Worm (Caenorhabditis elegans) whole organism, L4 larva: ENCODE results near the gene mes-4.

Experiments
- F49E8.2 ChIP-seq: sonication (generic microtip); optimal IDR thresholded peaks from 2 replicates; lab custom pipeline; 2016; ENCODE audit warnings: missing compliant biosample characterization, mild to moderate bottlenecking, missing genetic modification characterization, borderline replicate concordance
- T20F7.1 ChIP-seq: fragments of 200-800 bp; sonication (Bioruptor generic); optimal IDR thresholded peaks from 2 replicates; lab custom pipeline; 2018; ENCODE audit warnings: mild to moderate bottlenecking, missing genetic modification characterization, missing compliant biosample characterization
- T26A8.4 ChIP-seq: fragments of 200-800 bp; sonication (Bioruptor generic); IDR thresholded peaks from 2 replicates; pipeline ENCODE4 v1.3.6; 2022; ENCODE audit warnings: missing genetic modification characterization, missing compliant biosample characterization
- Y105C5A.15 ChIP-seq: fragments of 200-800 bp; sonication (Bioruptor generic); IDR thresholded peaks from 2 replicates; pipeline ENCODE4 v1.3.6; 2022; ENCODE audit warnings: missing genetic modification characterization, missing compliant biosample characterization
- Y5F2A.4 ChIP-seq: fragments of 200-800 bp; sonication (Bioruptor generic); optimal IDR thresholded peaks from 2 replicates; lab custom pipeline; 2018; ENCODE audit warnings: mild to moderate bottlenecking, missing genetic modification characterization, missing compliant biosample characterization
- aha-1 ChIP-seq: fragments of 150-350 bp; peaks from one replicate; lab custom pipeline; 2014; ENCODE audit warnings: missing biosample characterization, missing genetic modification characterization
- ama-1 ChIP-seq: fragments of 150-350 bp; optimal IDR thresholded peaks from 2 replicates; lab custom pipeline; 2014; ENCODE audit warnings: inconsistent platforms, mixed read lengths
- ceh-32 ChIP-seq: sonication (generic microtip); optimal IDR thresholded peaks from 2 replicates; lab custom pipeline; 2016; ENCODE audit warnings: mild to moderate bottlenecking, missing genetic modification characterization, missing compliant biosample characterization; ENCODE audit not compliant: poor library complexity
- ceh-62 ChIP-seq: sonication (generic microtip); optimal IDR thresholded peaks from 2 replicates; lab custom pipeline; 2017; ENCODE audit warnings: missing biosample characterization, missing genetic modification characterization
- ces-1 ChIP-seq: fragments of 150-350 bp; sonication (generic microtip); optimal IDR thresholded peaks from 4 replicates; lab custom pipeline; 2014; ENCODE audit warnings: missing biosample characterization, missing genetic modification reagents, missing genetic modification characterization
- daf-16 ChIP-seq, 3 experiments: sonication (generic microtip); optimal IDR thresholded peaks; 2 replicates each; lab custom pipeline; 2016 to 2017; ENCODE audit warnings: missing genetic modification characterization in 3 of 3, missing genetic modification reagents in 3 of 3, mild to moderate bottlenecking in 2 of 3, missing compliant biosample characterization in 2 of 3, missing biosample characterization in 1 of 3, moderate library complexity in 1 of 3
- dmd-6 ChIP-seq: fragments of 200-800 bp; sonication (Bioruptor generic); IDR thresholded peaks from 2 replicates; pipeline ENCODE4 v1.3.6; 2022; ENCODE audit warnings: missing genetic modification reagents, missing genetic modification characterization, missing compliant biosample characterization
- dmd-9 ChIP-seq: fragments of 200-800 bp; sonication (Bioruptor generic); IDR thresholded peaks from 2 replicates; pipeline ENCODE4 v1.3.6; 2022; ENCODE audit warnings: missing genetic modification reagents, missing genetic modification characterization, missing compliant biosample characterization
- dve-1 ChIP-seq: sonication (generic microtip); optimal IDR thresholded peaks from 2 replicates; lab custom pipeline; 2017; ENCODE audit warnings: antibody characterized with exemption, mild to moderate bottlenecking, missing genetic modification characterization, missing compliant biosample characterization; ENCODE audit not compliant: insufficient read depth
- egl-27 ChIP-seq: sonication (generic microtip); optimal IDR thresholded peaks from 3 replicates; lab custom pipeline; 2017; ENCODE audit warnings: missing biosample characterization, missing genetic modification reagents, missing genetic modification characterization
- hif-1 ChIP-seq, 2 experiments: sonication (generic microtip); optimal IDR thresholded peaks; 2 replicates each; lab custom pipeline; 2016 to 2017; ENCODE audit warnings: missing compliant biosample characterization in 2 of 2, missing genetic modification characterization in 2 of 2, missing genetic modification reagents in 2 of 2, missing genotype in 2 of 2, mild to moderate bottlenecking in 1 of 2
- hlh-11 ChIP-seq: fragments of 200-800 bp; sonication (Bioruptor generic); optimal IDR thresholded peaks from 2 replicates; lab custom pipeline; 2018; ENCODE audit warnings: mild to moderate bottlenecking, missing genetic modification characterization, missing compliant biosample characterization
- jun-1 ChIP-seq: fragments of 150-350 bp; optimal IDR thresholded peaks from 2 replicates; lab custom pipeline; 2014; ENCODE audit warnings: missing biosample characterization, missing genetic modification reagents, missing genetic modification characterization
- lsy-2 ChIP-seq, 2 experiments: fragments of 150-350 bp in 1 of 2; sonication (generic microtip) in 1 of 2; optimal IDR thresholded peaks; 2 replicates each; lab custom pipeline; 2014 to 2017; ENCODE audit warnings: missing biosample characterization in 2 of 2, missing genetic modification characterization in 2 of 2
- madf-5 ChIP-seq, 2 experiments: fragments of 200-800 bp; sonication (Bioruptor generic); IDR thresholded peaks; 2 replicates each; pipeline ENCODE4 v1.3.6; 2022; ENCODE audit warnings: missing compliant biosample characterization in 2 of 2, missing genetic modification characterization in 2 of 2
- mdt-29 ChIP-seq: fragments of 200-800 bp; sonication (Bioruptor generic); IDR thresholded peaks from 2 replicates; pipeline ENCODE4 v1.3.6; 2022; ENCODE audit warnings: missing genetic modification reagents, missing genetic modification characterization, missing compliant biosample characterization
- mep-1 ChIP-seq: fragments of 150-350 bp; sonication (generic microtip); optimal IDR thresholded peaks from 3 replicates; lab custom pipeline; 2014; ENCODE audit warnings: missing biosample characterization, missing genetic modification characterization
- mes-2 ChIP-seq: sonication (generic microtip); optimal IDR thresholded peaks from 2 replicates; lab custom pipeline; 2016; ENCODE audit warnings: missing genotype, mild to moderate bottlenecking, missing genetic modification characterization, missing compliant biosample characterization; ENCODE audit not compliant: poor library complexity, severe bottlenecking
- nhr-10 ChIP-seq: fragments of 150-350 bp; optimal IDR thresholded peaks from 2 replicates; lab custom pipeline; 2014; ENCODE audit warnings: missing biosample characterization, missing genetic modification characterization
- nhr-102 ChIP-seq: sonication (generic microtip); optimal IDR thresholded peaks from 2 replicates; lab custom pipeline; 2016; ENCODE audit warnings: mild to moderate bottlenecking, missing genetic modification characterization, moderate library complexity, missing compliant biosample characterization
- nhr-11 ChIP-seq: fragments of 150-350 bp; optimal IDR thresholded peaks from 2 replicates; lab custom pipeline; 2014; ENCODE audit warnings: missing biosample characterization, missing genetic modification characterization
- nhr-28 ChIP-seq: fragments of 150-350 bp; optimal IDR thresholded peaks from 2 replicates; lab custom pipeline; 2014; ENCODE audit warnings: missing biosample characterization, missing genetic modification characterization
- nhr-41 ChIP-seq: fragments of 200-800 bp; sonication (Bioruptor generic); IDR thresholded peaks from 2 replicates; pipeline ENCODE4 v1.3.6; 2022; ENCODE audit warnings: missing genetic modification reagents, missing genetic modification characterization, missing compliant biosample characterization
- nhr-77 ChIP-seq: fragments of 150-350 bp; optimal IDR thresholded peaks from 2 replicates; lab custom pipeline; 2014; ENCODE audit warnings: missing biosample characterization, missing genetic modification characterization
- php-3 ChIP-seq: fragments of 200-800 bp; sonication (Bioruptor generic); IDR thresholded peaks from 2 replicates; pipeline ENCODE4 v1.3.6; 2022; ENCODE audit warnings: missing genetic modification reagents, missing genetic modification characterization, missing compliant biosample characterization
- pqm-1 ChIP-seq: sonication (generic microtip); optimal IDR thresholded peaks from 2 replicates; lab custom pipeline; 2017; ENCODE audit warnings: missing biosample characterization, missing genetic modification characterization
- saeg-2 ChIP-seq: fragments of 200-800 bp; sonication (Bioruptor generic); IDR thresholded peaks from 2 replicates; pipeline ENCODE4 v1.3.6; 2022; ENCODE audit warnings: missing genetic modification reagents, missing genetic modification characterization, missing compliant biosample characterization
- spr-1 ChIP-seq: sonication (generic microtip); optimal IDR thresholded peaks from 2 replicates; lab custom pipeline; 2016; ENCODE audit warnings: mild to moderate bottlenecking, missing genetic modification characterization, missing compliant biosample characterization
- tra-1 ChIP-seq: fragments of 200-800 bp; sonication (Bioruptor generic); IDR thresholded peaks from 2 replicates; pipeline ENCODE4 v1.3.6; 2022; ENCODE audit warnings: missing genetic modification reagents, missing genetic modification characterization, missing compliant biosample characterization
- unc-130 ChIP-seq: sonication (generic microtip); optimal IDR thresholded peaks from 2 replicates; lab custom pipeline; 2016; ENCODE audit warnings: missing genetic modification reagents, missing genetic modification characterization, missing compliant biosample characterization
- vab-7 ChIP-seq: fragments of 200-800 bp; sonication (Bioruptor generic); IDR thresholded peaks from 2 replicates; pipeline ENCODE4 v1.3.6; 2022; ENCODE audit warnings: missing genetic modification reagents, missing genetic modification characterization, missing compliant biosample characterization
- zag-1 ChIP-seq: fragments of 150-350 bp; optimal IDR thresholded peaks from 2 replicates; lab custom pipeline; 2014; ENCODE audit warnings: missing biosample characterization, missing genetic modification characterization
- zfp-3 ChIP-seq: fragments of 200-800 bp; sonication (Bioruptor generic); conservative IDR thresholded peaks from 2 replicates; pipeline ENCODE4 v1.3.6; 2022; ENCODE audit warnings: missing genetic modification reagents, missing genetic modification characterization, missing compliant biosample characterization
- ztf-7 ChIP-seq: fragments of 150-350 bp; optimal IDR thresholded peaks from 2 replicates; lab custom pipeline; 2014; ENCODE audit warnings: missing biosample characterization, missing genetic modification characterization

Gene mes-4

ce11 chrV:13423608-13424007, 13.7 kb downstream of the mes-4 start, which contains the start of gene srv-10:
srv-10 (plus strand) TSS chrV:13423908.
- TF ChIP-seq nhr-11 (tag; lab: Kevin White, UChicago): no peak
- TF ChIP-seq unc-130: no peak
- no peak for TF ChIP-seq ceh-32 (tag; lab: Kevin White, UChicago)
- TF ChIP-seq F49E8.2 (tag; lab: Kevin White, UChicago): no peak

DNA sequence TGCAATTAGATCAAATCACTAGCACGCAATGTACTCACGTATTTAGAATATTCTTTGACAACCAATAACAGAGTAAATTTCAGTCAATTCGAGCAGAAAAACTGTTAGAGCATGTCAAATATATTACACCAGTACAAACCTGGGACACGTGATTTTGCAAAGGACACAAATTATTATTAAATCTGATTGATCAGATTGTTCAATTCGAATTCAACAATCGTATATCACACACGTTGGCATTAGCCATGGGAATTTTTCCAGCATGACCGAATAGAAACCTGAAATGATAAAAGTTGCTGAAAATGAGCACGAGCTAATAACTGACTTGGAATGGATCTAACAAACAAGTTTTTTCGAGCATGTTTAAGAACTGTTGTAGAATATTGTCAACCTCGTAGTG, 14.3 kb downstream of the mes-4 start, which contains the start of gene srv-9:
Gene srv-9, minus strand, starts transcription at position 101 of the 400 bp plus-strand sequence.
- TF ChIP-seq aha-1: peak; percentile 44
- no peak for TF ChIP-seq mes-2

- no peak for TF ChIP-seq mep-1 (tag; lab: Kevin White, UChicago)
- no peak for TF ChIP-seq ama-1 (lab: Kevin White, UChicago)
- peak; percentile 59 for TF ChIP-seq nhr-28 (tag; lab: Kevin White, UChicago)
- TF ChIP-seq nhr-77 (tag; lab: Kevin White, UChicago): peak; percentile 37
- peak; percentile 80 for TF ChIP-seq dmd-6 (GFP tag; lab: Robert Waterston, UW)
- peak; percentile 16 for TF ChIP-seq T20F7.1 (GFP tag; lab: Kevin White, UChicago)
- peak; percentile 99 for TF ChIP-seq pqm-1 (tag; lab: Kevin White, UChicago)
- TF ChIP-seq, all 104 proteins: peak for 5
These were observed 15.6 kb downstream of the mes-4 start for ce11 chrV:13421697-13422096.

ce11 chrV:13420640-13421039, 16.7 kb downstream of the mes-4 start, which contains the start of gene srv-8:
srv-8 (minus strand) TSS chrV:13420740.
- no peak for TF ChIP-seq madf-5 (GFP tag; IDR thresholded peaks at IDR 0.05; lab: Robert Waterston, UW)
- TF ChIP-seq hlh-11 (tag; lab: Kevin White, UChicago): no peak
- no peak for TF ChIP-seq F49E8.2 (tag; lab: Kevin White, UChicago)
- TF ChIP-seq ceh-62 (tag; lab: Kevin White, UChicago): no peak
- TF ChIP-seq nhr-10 (tag; lab: Kevin White, UChicago): no peak
- TF ChIP-seq ces-1 (GFP tag; lab: Kevin White, UChicago): no peak
- no peak for TF ChIP-seq lsy-2 (tag; optimal IDR thresholded peaks at IDR 0.05; lab: Kevin White, UChicago)
- TF ChIP-seq Y105C5A.15 (GFP tag; lab: Robert Waterston, UW): no peak
- no peak for TF ChIP-seq saeg-2 (GFP tag; lab: Robert Waterston, UW)
- no peak for TF ChIP-seq nhr-102 (tag; lab: Kevin White, UChicago)
- no peak for TF ChIP-seq daf-16 (GFP tag; optimal IDR thresholded peaks at IDR 0.05; lab: Kevin White, UChicago)
- no peak for TF ChIP-seq daf-16 (tag; optimal IDR thresholded peaks at IDR 0.05; lab: Kevin White, UChicago)
- no peak for TF ChIP-seq php-3
- TF ChIP-seq Y5F2A.4: no peak
- TF ChIP-seq pqm-1 (tag; lab: Kevin White, UChicago): no peak
- no peak for TF ChIP-seq dve-1 (tag; lab: Kevin White, UChicago)
- TF ChIP-seq hif-1 (tag; optimal IDR thresholded peaks at IDR 0.05; lab: Kevin White, UChicago): no peak
- no peak for TF ChIP-seq dmd-9 (GFP tag; lab: Robert Waterston, UW)
- no peak for TF ChIP-seq tra-1 (GFP tag; lab: Robert Waterston, UW)

ce11 chrV:13417513-13417912, 19.8 kb downstream of the mes-4 start, which contains the start of gene F53F1.6:
F53F1.6 (minus strand) TSS chrV:13417613.
- TF ChIP-seq egl-27 (tag; lab: Kevin White, UChicago) (no peak), pqm-1 (tag; lab: Kevin White, UChicago) (no peak), vab-7 (GFP tag; lab: Robert Waterston, UW) (no peak), mdt-29 (GFP tag; lab: Robert Waterston, UW) (no peak), zag-1 (tag; lab: Kevin White, UChicago) (no peak), spr-1 (tag; lab: Kevin White, UChicago) (no peak), ztf-7 (tag; lab: Kevin White, UChicago) (no peak), jun-1 (tag; lab: Kevin White, UChicago) (no peak), T26A8.4 (no peak), nhr-41 (no peak), hif-1 (tag; optimal IDR thresholded peaks at IDR 0.05; lab: Kevin White, UChicago) (no peak), zfp-3 (no peak)
